Fruit fly (Drosophila melanogaster) whole organism, embryonic: ENCODE measurements around the gene CG14190.

Experiments
- ATbp ChIP-seq: fragments of 200-800 bp; sonication (Bioruptor generic); optimal IDR thresholded peaks from 2 replicates; lab custom pipeline; 2017; ENCODE audit warnings: missing biosample characterization, mild to moderate bottlenecking, missing genetic modification characterization, missing genetic modification reagents
- Antp ChIP-seq: fragments of 200-800 bp; sonication (Bioruptor generic); optimal IDR thresholded peaks from 3 replicates; lab custom pipeline; 2016; ENCODE audit warnings: missing biosample characterization, missing genetic modification characterization
- Awh ChIP-seq: fragments of 200-800 bp; sonication (Bioruptor generic); IDR thresholded peaks from 2 replicates; pipeline ENCODE4, ENCODE4 v1.3.6; 2022; ENCODE audit warnings: missing biosample characterization, missing genetic modification characterization
- Blimp-1 ChIP-seq: fragments of 200-800 bp; sonication (Bioruptor generic); optimal IDR thresholded peaks from 3 replicates; lab custom pipeline; 2018; ENCODE audit warnings: missing biosample characterization, missing genetic modification characterization, mild to moderate bottlenecking, moderate library complexity, missing genetic modification reagents
- CG10267 ChIP-seq: fragments of 200-800 bp; sonication (Bioruptor generic); optimal IDR thresholded peaks from 2 replicates; lab custom pipeline; 2018; ENCODE audit warnings: missing biosample characterization, mild to moderate bottlenecking, missing genetic modification characterization, moderate library complexity
- CG10979 ChIP-seq: fragments of 200-800 bp; sonication (Bioruptor generic); optimal IDR thresholded peaks from 2 replicates; lab custom pipeline; 2018; ENCODE audit warnings: missing biosample characterization, mild to moderate bottlenecking, missing genetic modification characterization, moderate library complexity
- CG11504 ChIP-seq: fragments of 200-800 bp; sonication (Bioruptor generic); optimal IDR thresholded peaks from 3 replicates; lab custom pipeline; 2019; ENCODE audit warnings: missing biosample characterization, mild to moderate bottlenecking, missing genetic modification characterization, moderate library complexity
- CG11696 ChIP-seq: fragments of 200-800 bp; sonication (Bioruptor generic); IDR thresholded peaks from 2 replicates; pipeline ENCODE4 v1.3.6; 2022; ENCODE audit warnings: missing biosample characterization, missing genetic modification characterization
- CG12236 ChIP-seq: fragments of 200-800 bp; sonication (Bioruptor generic); optimal IDR thresholded peaks from 2 replicates; lab custom pipeline; 2016; ENCODE audit warnings: missing biosample characterization, missing genetic modification characterization
- CG14050 ChIP-seq: fragments of 200-800 bp; sonication (Bioruptor generic); IDR thresholded peaks from 3 replicates; pipeline ENCODE4 v1.3.6; 2022; ENCODE audit warnings: missing biosample characterization, missing genetic modification characterization
- CG14860 ChIP-seq: fragments of 200-800 bp; sonication (Bioruptor generic); IDR thresholded peaks from 3 replicates; pipeline ENCODE4 v1.3.6; 2022; ENCODE audit warnings: missing biosample characterization, missing genetic modification characterization; ENCODE audit not compliant: partially characterized antibody
- CG15269 ChIP-seq: fragments of 200-800 bp; sonication (Bioruptor generic); optimal IDR thresholded peaks from 2 replicates; lab custom pipeline; 2018; ENCODE audit warnings: missing biosample characterization, mild to moderate bottlenecking, missing genetic modification characterization, moderate library complexity
- CG18262 ChIP-seq: fragments of 200-800 bp; optimal IDR thresholded peaks from 3 replicates; lab custom pipeline; 2019; ENCODE audit warnings: missing biosample characterization, mild to moderate bottlenecking, missing genetic modification characterization, moderate library complexity
- CG18764 ChIP-seq: fragments of 200-800 bp; sonication (Bioruptor generic); optimal IDR thresholded peaks from 3 replicates; lab custom pipeline; 2016; ENCODE audit warnings: missing biosample characterization, missing genetic modification characterization
- CG32772 ChIP-seq: fragments of 200-800 bp; sonication (Bioruptor generic); IDR thresholded peaks from 2 replicates; pipeline ENCODE4 v1.3.6; 2022; ENCODE audit warnings: missing biosample characterization, missing genetic modification characterization
- CG4424 ChIP-seq: fragments of 200-800 bp; sonication (Bioruptor generic); optimal IDR thresholded peaks from 3 replicates; lab custom pipeline; 2016; ENCODE audit warnings: missing biosample characterization, missing genetic modification characterization
- CG4820 ChIP-seq: fragments of 200-800 bp; sonication (Bioruptor generic); optimal IDR thresholded peaks from 3 replicates; lab custom pipeline; 2016; ENCODE audit warnings: missing biosample characterization, missing genetic modification characterization
- CG7928 ChIP-seq: fragments of 200-800 bp; sonication (Bioruptor generic); optimal IDR thresholded peaks from 2 replicates; lab custom pipeline; 2017; ENCODE audit warnings: missing biosample characterization, mild to moderate bottlenecking, missing genetic modification characterization
- CG8089 ChIP-seq: fragments of 200-800 bp; sonication (Bioruptor generic); optimal IDR thresholded peaks from 3 replicates; lab custom pipeline; 2016; ENCODE audit warnings: missing biosample characterization, missing genetic modification characterization
- CG9876 ChIP-seq: fragments of 200-800 bp; sonication (Bioruptor generic); optimal IDR thresholded peaks from 2 replicates; lab custom pipeline; 2016; ENCODE audit warnings: missing biosample characterization, missing genetic modification characterization
- CoRest ChIP-seq: fragments of 200-800 bp; sonication (Bioruptor generic); optimal IDR thresholded peaks from 3 replicates; lab custom pipeline; 2018; ENCODE audit warnings: missing biosample characterization, mild to moderate bottlenecking, missing genetic modification characterization, moderate library complexity
- Drgx ChIP-seq: fragments of 200-800 bp; sonication (Bioruptor generic); IDR thresholded peaks from 2 replicates; pipeline ENCODE4 v1.3.6; 2022; ENCODE audit warnings: missing biosample characterization, missing genetic modification characterization
- Ets97D ChIP-seq: fragments of 200-800 bp; sonication (Bioruptor generic); optimal IDR thresholded peaks from 3 replicates; lab custom pipeline; 2016; ENCODE audit warnings: missing biosample characterization, missing genetic modification characterization
- H15 ChIP-seq: fragments of 200-800 bp; sonication (Bioruptor generic); IDR thresholded peaks from 3 replicates; pipeline ENCODE4 v1.3.6; 2022; ENCODE audit warnings: missing biosample characterization, missing genetic modification characterization
- HLH3B ChIP-seq: fragments of 200-800 bp; sonication (Bioruptor generic); IDR thresholded peaks from 2 replicates; pipeline ENCODE4 v1.3.6; 2022; ENCODE audit warnings: missing biosample characterization, missing genetic modification characterization
- HmgZ ChIP-seq: fragments of 200-800 bp; sonication (Bioruptor generic); optimal IDR thresholded peaks from 2 replicates; lab custom pipeline; 2018; ENCODE audit warnings: missing biosample characterization, mild to moderate bottlenecking, missing genetic modification characterization
- Lim3 ChIP-seq: fragments of 200-800 bp; sonication (Bioruptor generic); IDR thresholded peaks from 2 replicates; pipeline ENCODE4 v1.3.6; 2022; ENCODE audit warnings: missing biosample characterization, missing genetic modification characterization
- Neu2 ChIP-seq: fragments of 200-800 bp; sonication (Bioruptor generic); optimal IDR thresholded peaks from 3 replicates; lab custom pipeline; 2016; ENCODE audit warnings: missing biosample characterization, missing genetic modification characterization, borderline replicate concordance
- NfI ChIP-seq: fragments of 200-800 bp; sonication (Bioruptor generic); optimal IDR thresholded peaks from 3 replicates; lab custom pipeline; 2018; ENCODE audit warnings: missing biosample characterization, mild to moderate bottlenecking, missing genetic modification characterization, moderate library complexity
- Sox100B ChIP-seq: fragments of 200-800 bp; sonication (Bioruptor generic); optimal IDR thresholded peaks from 3 replicates; lab custom pipeline; 2018; ENCODE audit warnings: missing biosample characterization, mild to moderate bottlenecking, missing genetic modification characterization
- Spps ChIP-seq: fragments of 200-800 bp; sonication (Bioruptor generic); optimal IDR thresholded peaks from 2 replicates; lab custom pipeline; 2018; ENCODE audit warnings: missing biosample characterization, mild to moderate bottlenecking, missing genetic modification characterization
- Ssrp ChIP-seq: fragments of 200-800 bp; sonication (Bioruptor generic); optimal IDR thresholded peaks from 2 replicates; lab custom pipeline; 2018; ENCODE audit warnings: missing biosample characterization, mild to moderate bottlenecking, missing genetic modification characterization, moderate library complexity
- ab ChIP-seq: fragments of 200-800 bp; sonication (Bioruptor generic); optimal IDR thresholded peaks from 2 replicates; lab custom pipeline; 2016; ENCODE audit warnings: missing biosample characterization, missing genetic modification characterization
- bab2 ChIP-seq: fragments of 200-800 bp; sonication (Bioruptor generic); optimal IDR thresholded peaks from 2 replicates; lab custom pipeline; 2016; ENCODE audit warnings: missing biosample characterization, missing genetic modification characterization
- fru ChIP-seq: fragments of >200 bp; optimal IDR thresholded peaks from 2 replicates; lab custom pipeline; 2017
- ken ChIP-seq: fragments of 200-800 bp; sonication (Bioruptor generic); IDR thresholded peaks from 3 replicates; pipeline ENCODE4 v1.3.6; 2022; ENCODE audit warnings: missing biosample characterization, missing genetic modification characterization
- lilli ChIP-seq: fragments of 200-800 bp; sonication (Bioruptor generic); optimal IDR thresholded peaks from 3 replicates; lab custom pipeline; 2016; ENCODE audit warnings: missing biosample characterization, missing genetic modification characterization
- nau ChIP-seq: fragments of 200-800 bp; sonication (Bioruptor generic); optimal IDR thresholded peaks from 3 replicates; lab custom pipeline; 2017; ENCODE audit warnings: missing biosample characterization, mild to moderate bottlenecking, missing genetic modification characterization, missing genetic modification reagents
- odd ChIP-seq: fragments of 200-800 bp; sonication (Bioruptor generic); optimal IDR thresholded peaks from 2 replicates; lab custom pipeline; 2017; ENCODE audit warnings: missing biosample characterization, mild to moderate bottlenecking, missing genetic modification characterization
- peb ChIP-seq: fragments of 200-800 bp; sonication (Bioruptor generic); IDR thresholded peaks from 2 replicates; pipeline ENCODE4 v1.3.6; 2022; ENCODE audit warnings: missing biosample characterization, missing genetic modification characterization
- pnt ChIP-seq: fragments of 200-800 bp; sonication (Bioruptor generic); optimal IDR thresholded peaks from 3 replicates; lab custom pipeline; 2016; ENCODE audit warnings: missing biosample characterization, missing genetic modification characterization
- sd ChIP-seq: fragments of 200-800 bp; sonication (Bioruptor generic); optimal IDR thresholded peaks from 3 replicates; lab custom pipeline; 2018; ENCODE audit warnings: missing biosample characterization, mild to moderate bottlenecking, missing genetic modification characterization, moderate library complexity
- sens ChIP-seq: fragments of 200-800 bp; sonication (Bioruptor generic); peaks from one replicate; lab custom pipeline; 2016; ENCODE audit warnings: missing biosample characterization, missing genetic modification characterization
- sisA ChIP-seq: fragments of 200-800 bp; sonication (Bioruptor generic); IDR thresholded peaks from 2 replicates; pipeline ENCODE4 v1.3.6; 2022; ENCODE audit warnings: missing biosample characterization, missing genetic modification characterization
- slbo ChIP-seq: fragments of 200-800 bp; sonication (Bioruptor generic); IDR thresholded peaks from 2 replicates; pipeline ENCODE4 v1.3.6; 2022; ENCODE audit warnings: missing biosample characterization, missing genetic modification characterization
- so ChIP-seq: fragments of 200-800 bp; sonication (Bioruptor generic); IDR thresholded peaks from 3 replicates; pipeline ENCODE4 v1.3.6; 2022; ENCODE audit warnings: missing biosample characterization, missing genetic modification characterization
- sqz ChIP-seq: fragments of 200-800 bp; sonication (Bioruptor generic); optimal IDR thresholded peaks from 3 replicates; lab custom pipeline; 2018; ENCODE audit warnings: missing biosample characterization, mild to moderate bottlenecking, missing genetic modification characterization
- twi ChIP-seq: fragments of 200-800 bp; optimal IDR thresholded peaks from 2 replicates; lab custom pipeline; 2019; ENCODE audit warnings: missing biosample characterization, mild to moderate bottlenecking, missing genetic modification characterization, moderate library complexity
- unpg ChIP-seq: fragments of 200-800 bp; sonication (Bioruptor generic); optimal IDR thresholded peaks from 3 replicates; lab custom pipeline; 2018; ENCODE audit warnings: missing biosample characterization, mild to moderate bottlenecking, missing genetic modification characterization, moderate library complexity
- vfl ChIP-seq: fragments of 200-800 bp; sonication (Bioruptor generic); optimal IDR thresholded peaks from 2 replicates; lab custom pipeline; 2016; ENCODE audit warnings: missing biosample characterization, missing genetic modification characterization

CG14190 gene

DNA sequence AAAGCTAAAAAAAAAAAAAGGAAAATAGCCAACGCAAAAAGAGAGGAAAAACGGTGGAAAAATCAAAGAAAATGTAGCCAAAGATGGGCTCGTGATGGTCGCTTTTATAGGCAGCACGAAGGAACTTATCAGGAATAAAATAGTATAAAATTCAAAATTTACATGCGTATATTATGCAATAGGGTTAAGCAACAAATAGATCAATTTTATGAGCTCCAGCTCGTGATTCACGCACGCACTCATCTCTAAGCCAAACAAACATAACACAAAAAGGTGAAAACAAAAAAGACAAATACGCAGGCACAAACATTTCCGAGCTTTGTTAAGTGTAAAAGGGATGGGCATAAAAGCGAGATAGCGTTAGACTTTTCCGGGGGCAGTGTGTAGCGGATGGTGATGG lies 47.8 kb upstream of the CG14190 start (continued):
- TF ChIP-seq bab2 (GFP tag; lab: Kevin White, UChicago) = peak; percentile 38
- 0 out of 3 replicates have a peak, but pooled peaks have one; percentile 50 for TF ChIP-seq ken
- TF ChIP-seq CoRest (tag; lab: Kevin White, UChicago) = peak; percentile 44
- no peak for TF ChIP-seq so (GFP tag; lab: Robert Waterston, UW)
- TF ChIP-seq odd (GFP tag; lab: Kevin White, UChicago) = peak; percentile 40
- no peak for TF ChIP-seq CG11696
- peak; percentile 40 for TF ChIP-seq nau (GFP tag; lab: Kevin White, UChicago)
- TF ChIP-seq CG32772 = peak; percentile 59; the same call in 1 of the 2 replicates
- peak; percentile 57 for TF ChIP-seq CG18262
- peak; percentile 32 for TF ChIP-seq Antp (GFP tag; lab: Kevin White, UChicago)
- no peak for TF ChIP-seq HmgZ
- TF ChIP-seq Drgx (GFP tag; lab: Robert Waterston, UW) = peak; percentile 41
- peak; percentile 51 for TF ChIP-seq Sox100B (GFP tag; lab: Kevin White, UChicago)
- TF ChIP-seq peb (GFP tag; lab: Robert Waterston, UW) = peak; percentile 50; the same call in 1 of the 2 replicates
- TF ChIP-seq CG14860 (GFP tag; lab: Robert Waterston, UW) = peak; percentile 67
- peak; percentile 65 for TF ChIP-seq sisA (GFP tag; lab: Robert Waterston, UW)
- peak; percentile 28 for TF ChIP-seq CG10267 (tag; lab: Kevin White, UChicago)
- peak; percentile 57 for TF ChIP-seq CG4424 (GFP tag; lab: Kevin White, UChicago)
- TF ChIP-seq H15 (GFP tag; lab: Robert Waterston, UW) = peak; percentile 63; the same call in 1 of the 3 replicates
- peak; percentile 13 for TF ChIP-seq sqz (GFP tag; lab: Kevin White, UChicago)
- no peak for TF ChIP-seq lilli
- 0 out of 2 replicates have a peak, but pooled peaks have one; percentile 32 for TF ChIP-seq slbo (GFP tag; lab: Robert Waterston, UW)
- TF ChIP-seq pnt (GFP tag; lab: Kevin White, UChicago) = peak; percentile 7
- TF ChIP-seq Awh = peak; percentile 65; the same call in 1 of the 2 replicates
- peak; percentile 51 for TF ChIP-seq unpg (GFP tag; lab: Kevin White, UChicago)

DNA sequence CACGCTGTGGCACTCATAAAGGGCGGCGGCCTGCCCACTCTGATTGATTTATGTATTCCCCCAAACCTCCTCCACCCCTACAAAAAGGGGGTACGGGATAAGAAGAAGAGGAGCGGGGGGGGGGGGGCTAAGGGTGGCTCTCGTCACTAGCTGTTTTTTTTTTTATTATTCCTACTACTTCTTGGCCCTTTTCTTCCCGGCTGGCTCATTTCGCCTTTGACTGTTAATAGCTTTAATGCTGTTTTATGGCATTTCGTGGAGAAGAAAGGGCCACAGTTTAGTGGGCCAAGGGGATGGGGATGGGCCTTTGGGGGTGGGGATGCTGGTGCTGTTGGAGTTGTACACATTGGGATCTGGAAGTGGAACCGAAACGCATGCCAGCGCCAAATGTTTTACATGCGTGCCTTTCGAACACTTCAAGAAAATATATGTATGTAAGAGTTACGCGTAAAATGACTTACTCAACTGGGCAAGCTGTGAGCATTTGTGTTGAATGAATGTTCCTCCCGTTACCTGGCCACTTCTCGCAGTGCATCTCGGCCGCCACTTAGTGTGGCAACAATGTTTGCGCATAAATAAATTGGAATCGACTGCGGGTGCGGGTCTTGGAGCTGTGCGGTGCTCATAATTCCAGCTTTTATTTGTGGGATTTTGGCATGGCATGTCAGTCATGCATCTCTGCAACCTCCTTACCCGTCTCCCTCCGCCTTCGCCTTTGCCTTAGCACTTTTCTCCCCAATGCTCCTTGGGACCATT lies 46.4 kb upstream of the CG14190 start:
- TF ChIP-seq CG9876 = no peak
- TF ChIP-seq ab = no peak
- TF ChIP-seq CG8089 = no peak
- TF ChIP-seq Lim3 (GFP tag; lab: Robert Waterston, UW) = no peak
- peak; percentile 26 for TF ChIP-seq Blimp-1
- peak; percentile 27 for TF ChIP-seq CG11504 (tag; lab: Kevin White, UChicago)
- TF ChIP-seq CG4820 (GFP tag; lab: Kevin White, UChicago) = no peak
- no peak for TF ChIP-seq Ets97D (GFP tag; lab: Kevin White, UChicago)
- TF ChIP-seq CG15269 (tag; lab: Kevin White, UChicago) = no peak
- no peak for TF ChIP-seq Neu2 (GFP tag; lab: Kevin White, UChicago)
- peak; percentile 6 for TF ChIP-seq CG10979 (tag; lab: Kevin White, UChicago)
- TF ChIP-seq CG18764 (GFP tag; lab: Kevin White, UChicago) = no peak
- no peak for TF ChIP-seq CG7928
- 0 out of 2 replicates have a peak, but pooled peaks have one; percentile 9 for TF ChIP-seq HLH3B (GFP tag; lab: Robert Waterston, UW)
- TF ChIP-seq CG14050 (GFP tag; lab: Robert Waterston, UW) = no peak
- TF ChIP-seq CG10267 (tag; lab: Kevin White, UChicago) = no peak
- TF ChIP-seq vfl (GFP tag; lab: Kevin White, UChicago) = no peak
- peak; percentile 49 for TF ChIP-seq twi (tag; lab: Kevin White, UChicago)
- TF ChIP-seq Spps (tag; lab: Kevin White, UChicago) = no peak
- TF ChIP-seq ATbp = peak; percentile 30
- TF ChIP-seq sd (tag; lab: Kevin White, UChicago) = peak; percentile 62
- no peak for TF ChIP-seq CG12236 (GFP tag; lab: Kevin White, UChicago)
- peak; percentile 65 for TF ChIP-seq sens
- TF ChIP-seq NfI (GFP tag; lab: Kevin White, UChicago) = no peak
- TF ChIP-seq Ssrp (tag; lab: Kevin White, UChicago) = no peak
- TF ChIP-seq fru (lab: Kevin White, UChicago) = no peak
